Fruit fly (Drosophila melanogaster): ENCODE results near the gene park.
A peak's percentile ranks its signal among the peaks of the same experiment; 100 is the strongest.

park gene

DNA sequence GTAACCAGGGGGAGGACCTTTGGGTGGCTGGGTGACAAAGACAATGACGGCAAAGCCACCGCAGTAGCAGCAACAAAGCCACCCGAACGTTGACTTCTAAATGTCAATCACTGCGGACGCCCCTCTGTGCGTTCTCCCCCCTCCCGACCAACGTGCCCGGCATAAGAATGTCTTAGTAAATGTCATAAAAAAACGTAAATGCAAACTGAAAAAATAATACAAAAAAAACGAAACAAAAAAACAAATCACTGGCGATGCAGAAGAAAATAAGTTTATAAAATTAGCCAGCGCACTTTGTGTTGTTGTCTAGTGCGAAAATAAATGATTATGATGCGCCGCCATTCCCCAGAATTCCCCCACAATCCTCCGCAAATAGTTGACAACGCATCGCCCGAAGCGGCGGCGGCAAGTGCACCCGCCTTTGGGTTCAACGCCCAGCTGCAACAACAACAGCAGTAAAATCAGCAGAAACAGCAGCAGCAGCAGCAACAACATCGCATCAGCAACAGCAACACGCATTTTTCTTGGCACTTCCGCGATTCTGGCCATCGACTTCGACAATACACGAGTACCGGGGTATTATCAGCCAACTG is 40.4 kb upstream of the park start:
- peak; percentile 21 for TF ChIP-seq Dfd (GFP tag; optimal IDR thresholded peaks at IDR 0.05)
- no peak for TF ChIP-seq lola (GFP tag; optimal IDR thresholded peaks at IDR 0.05)

dm6 chr3L:21230762-21231161 is 34.1 kb upstream of the park start:
- no peak for TF ChIP-seq Dif (GFP tag; optimal IDR thresholded peaks at IDR 0.05; ENCODE audit: partially characterized antibody)
- peak; percentile 92 for TF ChIP-seq Dfd (GFP tag; optimal IDR thresholded peaks at IDR 0.05)
- no peak for TF ChIP-seq Jra (GFP tag; optimal IDR thresholded peaks at IDR 0.05)

- TF ChIP-seq rgr (GFP tag; optimal IDR thresholded peaks at IDR 0.05) (no peak), dsf (GFP tag; optimal IDR thresholded peaks at IDR 0.05; ENCODE audit: borderline replicate concordance) (no peak), Vsx2 (GFP tag; optimal IDR thresholded peaks at IDR 0.05; ENCODE audit: partially characterized antibody) (no peak), brk (GFP tag; optimal IDR thresholded peaks at IDR 0.05) (no peak), Abd-B (GFP tag; optimal IDR thresholded peaks at IDR 0.05) (no peak), Myc (optimal IDR thresholded peaks at IDR 0.05) (no peak), usp (GFP tag; optimal IDR thresholded peaks at IDR 0.05) (no peak), woc (GFP tag; optimal IDR thresholded peaks at IDR 0.05) (no peak)
Measured at dm6 chr3L:21229764-21230163, 33.1 kb upstream of the park start.

dm6 chr3L:21226309-21226708 is 29.7 kb upstream of the park start, which contains the start of gene Eip78C:
TSS of gene Eip78C (plus strand) at chr3L:21226609.
- TF ChIP-seq tai (GFP tag; optimal IDR thresholded peaks at IDR 0.05) (no peak), OdsH (GFP tag; optimal IDR thresholded peaks at IDR 0.05) (no peak), CG32264 (GFP tag; optimal IDR thresholded peaks at IDR 0.05) (no peak), h (GFP tag; optimal IDR thresholded peaks at IDR 0.05) (no peak), pan (optimal IDR thresholded peaks at IDR 0.05) (no peak), woc (GFP tag; optimal IDR thresholded peaks at IDR 0.05) (no peak), Mio (GFP tag; optimal IDR thresholded peaks at IDR 0.05) (no peak), br (GFP tag; optimal IDR thresholded peaks at IDR 0.05) (no peak)

DNA sequence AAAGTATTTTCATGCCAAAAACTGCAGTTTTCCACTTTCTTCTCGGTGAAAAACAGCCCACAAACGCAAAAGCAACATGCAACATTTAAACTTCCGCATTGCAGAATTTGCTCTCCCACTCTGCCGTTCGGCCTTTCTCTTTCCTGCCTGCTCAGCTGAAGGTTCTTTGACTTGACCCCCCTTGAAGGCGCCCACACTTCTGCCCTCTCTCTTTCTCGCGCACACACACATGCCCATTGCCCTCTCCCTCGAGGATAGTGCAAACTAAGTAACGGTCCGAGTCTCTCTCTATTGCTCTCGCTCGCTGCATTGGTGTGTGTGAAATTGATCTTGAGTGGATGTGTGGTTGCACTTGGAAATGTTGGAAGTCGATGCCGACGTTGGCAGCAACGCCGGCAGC is 29.0 kb upstream of the park start:
- TF ChIP-seq N (GFP tag; optimal IDR thresholded peaks at IDR 0.05), result no peak
- no peak for TF ChIP-seq GATAd (GFP tag; optimal IDR thresholded peaks at IDR 0.05)
- no peak for TF ChIP-seq dmrt93B (GFP tag; optimal IDR thresholded peaks at IDR 0.05)
- no peak for TF ChIP-seq Dif (GFP tag; optimal IDR thresholded peaks at IDR 0.05; ENCODE audit: partially characterized antibody)
- TF ChIP-seq br (GFP tag; optimal IDR thresholded peaks at IDR 0.05), result no peak
- no peak for TF ChIP-seq HLH106 (tag; optimal IDR thresholded peaks at IDR 0.05)
- TF ChIP-seq Rel (GFP tag; optimal IDR thresholded peaks at IDR 0.05), result no peak
- TF ChIP-seq Rel (tag; optimal IDR thresholded peaks at IDR 0.05), result no peak
- no peak for TF ChIP-seq Hnf4 (GFP tag; optimal IDR thresholded peaks at IDR 0.05)
- no peak for TF ChIP-seq woc (GFP tag; optimal IDR thresholded peaks at IDR 0.05)

dm6 chr3L:21224701-21225223 is 28.1 kb upstream of the park start:
- no peak for TF ChIP-seq jim (GFP tag; optimal IDR thresholded peaks at IDR 0.05)
- TF ChIP-seq Dfd (GFP tag; optimal IDR thresholded peaks at IDR 0.05), result peak; percentile 16
- TF ChIP-seq br (GFP tag; optimal IDR thresholded peaks at IDR 0.05), result peak; percentile 26
- peak in 1 of 2 experiments; percentile 27 for TF ChIP-seq foxo (GFP tag; optimal IDR thresholded peaks at IDR 0.05)
- TF ChIP-seq OdsH (GFP tag; optimal IDR thresholded peaks at IDR 0.05), result no peak
- TF ChIP-seq psq (GFP tag; optimal IDR thresholded peaks at IDR 0.05), result peak; percentile 13

DNA sequence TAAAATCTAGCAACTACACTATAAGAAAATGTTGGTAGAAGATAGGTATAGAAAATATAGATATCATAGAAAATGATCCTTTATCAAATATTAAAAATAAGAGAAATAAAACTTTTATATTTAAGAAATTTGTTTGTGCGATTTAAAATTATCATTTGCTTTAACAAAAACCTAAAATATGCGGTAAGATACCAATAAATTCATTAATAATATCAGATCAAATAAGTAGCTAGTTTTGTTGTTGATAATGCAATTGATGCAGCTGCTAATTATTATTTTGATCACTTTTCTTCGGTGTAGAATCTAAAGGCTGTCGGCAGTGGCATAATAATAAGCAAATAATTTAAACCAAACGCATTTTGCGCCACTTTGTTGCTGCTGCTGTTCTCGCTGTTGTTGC is 27.6 kb upstream of the park start:
- no peak for TF ChIP-seq CG32264 (GFP tag; optimal IDR thresholded peaks at IDR 0.05)
- no peak for TF ChIP-seq Dfd (GFP tag; optimal IDR thresholded peaks at IDR 0.05)
- TF ChIP-seq tai (GFP tag; optimal IDR thresholded peaks at IDR 0.05), result no peak
- no peak for TF ChIP-seq CrebA (GFP tag; optimal IDR thresholded peaks at IDR 0.05; ENCODE audit: borderline replicate concordance)
